Worm (Caenorhabditis elegans) whole organism, L4 larva: ENCODE results near the gene T24E12.13.

Experiments used
- F44E2.7 ChIP-seq: fragments of 200-800 bp; sonication (Bioruptor generic); IDR thresholded peaks from 2 replicates; pipeline ENCODE4 v2.1.2; 2022; ENCODE audit warnings: missing genetic modification characterization, missing compliant biosample characterization
- R02D3.7 ChIP-seq: fragments of 150-350 bp; sonication (generic microtip); optimal IDR thresholded peaks from 3 replicates; lab custom pipeline; 2014; ENCODE audit warnings: missing biosample characterization, missing genetic modification characterization
- Y105C5A.15 ChIP-seq: fragments of 200-800 bp; sonication (Bioruptor generic); IDR thresholded peaks from 2 replicates; pipeline ENCODE4 v1.3.6; 2022; ENCODE audit warnings: missing genetic modification characterization, missing compliant biosample characterization
- Y75B8A.6 ChIP-seq: fragments of 200-800 bp; sonication (Bioruptor generic); IDR thresholded peaks from 2 replicates; pipeline ENCODE4 v1.3.6; 2022; ENCODE audit warnings: missing genetic modification reagents, missing genetic modification characterization, missing compliant biosample characterization
- ZK337.2 ChIP-seq: fragments of 200-800 bp; sonication (Bioruptor generic); IDR thresholded peaks from 2 replicates; pipeline ENCODE4 v1.3.6; 2022; ENCODE audit warnings: missing genetic modification reagents, missing genetic modification characterization, missing compliant biosample characterization
- aha-1 ChIP-seq: fragments of 150-350 bp; peaks from one replicate; lab custom pipeline; 2014; ENCODE audit warnings: missing biosample characterization, missing genetic modification characterization
- ceh-20 ChIP-seq: fragments of 200-800 bp; sonication (Bioruptor generic); IDR thresholded peaks from 2 replicates; pipeline ENCODE4 v1.3.6; 2022; ENCODE audit warnings: missing genetic modification reagents, missing genetic modification characterization, missing compliant biosample characterization
- ceh-28 ChIP-seq: fragments of 150-350 bp; optimal IDR thresholded peaks from 2 replicates; lab custom pipeline; 2014; ENCODE audit warnings: missing biosample characterization, missing genetic modification reagents, missing genetic modification characterization
- ceh-44 ChIP-seq: fragments of 200-800 bp; sonication (Bioruptor generic); IDR thresholded peaks from 2 replicates; pipeline ENCODE4 v1.3.6; 2022; ENCODE audit warnings: missing genetic modification reagents, missing genetic modification characterization, missing compliant biosample characterization
- ces-1 ChIP-seq: fragments of 150-350 bp; sonication (generic microtip); optimal IDR thresholded peaks from 4 replicates; lab custom pipeline; 2014; ENCODE audit warnings: missing biosample characterization, missing genetic modification reagents, missing genetic modification characterization
- dve-1 ChIP-seq: sonication (generic microtip); optimal IDR thresholded peaks from 2 replicates; lab custom pipeline; 2017; ENCODE audit warnings: antibody characterized with exemption, mild to moderate bottlenecking, missing genetic modification characterization, missing compliant biosample characterization; ENCODE audit not compliant: insufficient read depth
- egl-27 ChIP-seq: sonication (generic microtip); optimal IDR thresholded peaks from 3 replicates; lab custom pipeline; 2017; ENCODE audit warnings: missing biosample characterization, missing genetic modification reagents, missing genetic modification characterization
- egl-43 ChIP-seq: fragments of 200-800 bp; sonication (Bioruptor generic); IDR thresholded peaks from 2 replicates; pipeline ENCODE4 v1.3.6; 2022; ENCODE audit warnings: missing genetic modification reagents, missing genetic modification characterization, missing compliant biosample characterization
- gei-8 ChIP-seq: fragments of 200-800 bp; sonication (Bioruptor generic); optimal IDR thresholded peaks from 2 replicates; lab custom pipeline; 2018; ENCODE audit warnings: mild to moderate bottlenecking, missing genetic modification characterization, missing compliant biosample characterization
- hmg-1.1 ChIP-seq: fragments of 200-800 bp; sonication (Bioruptor generic); IDR thresholded peaks from 2 replicates; pipeline ENCODE4 v1.3.6; 2022; ENCODE audit warnings: missing genetic modification reagents, missing genetic modification characterization, missing compliant biosample characterization
- lin-13 ChIP-seq: fragments of 150-350 bp; optimal IDR thresholded peaks from 2 replicates; lab custom pipeline; 2014; ENCODE audit warnings: missing biosample characterization, missing genetic modification reagents, missing genetic modification characterization
- lir-3 ChIP-seq: sonication (generic microtip); optimal IDR thresholded peaks from 2 replicates; lab custom pipeline; 2016; ENCODE audit warnings: mild to moderate bottlenecking, missing genetic modification characterization, missing compliant biosample characterization
- madf-5 ChIP-seq, 2 experiments: fragments of 200-800 bp; sonication (Bioruptor generic); IDR thresholded peaks; 2 replicates each; pipeline ENCODE4 v1.3.6; 2022; ENCODE audit warnings: missing compliant biosample characterization in 2 of 2, missing genetic modification characterization in 2 of 2
- mep-1 ChIP-seq: fragments of 150-350 bp; sonication (generic microtip); optimal IDR thresholded peaks from 3 replicates; lab custom pipeline; 2014; ENCODE audit warnings: missing biosample characterization, missing genetic modification characterization
- mes-2 ChIP-seq: sonication (generic microtip); optimal IDR thresholded peaks from 2 replicates; lab custom pipeline; 2016; ENCODE audit warnings: missing genotype, mild to moderate bottlenecking, missing genetic modification characterization, missing compliant biosample characterization; ENCODE audit not compliant: poor library complexity, severe bottlenecking
- mxl-2 ChIP-seq: fragments of 200-800 bp; sonication (Bioruptor generic); conservative IDR thresholded peaks from 2 replicates; pipeline ENCODE4 v1.3.6; 2022; ENCODE audit warnings: missing genetic modification reagents, missing genetic modification characterization, missing compliant biosample characterization
- mxl-3 ChIP-seq: fragments of 200-800 bp; sonication (Bioruptor generic); optimal IDR thresholded peaks from 2 replicates; lab custom pipeline; 2018; ENCODE audit warnings: mild to moderate bottlenecking, missing genetic modification characterization, missing compliant biosample characterization
- nhr-10 ChIP-seq: fragments of 150-350 bp; optimal IDR thresholded peaks from 2 replicates; lab custom pipeline; 2014; ENCODE audit warnings: missing biosample characterization, missing genetic modification characterization
- nhr-102 ChIP-seq: sonication (generic microtip); optimal IDR thresholded peaks from 2 replicates; lab custom pipeline; 2016; ENCODE audit warnings: mild to moderate bottlenecking, missing genetic modification characterization, moderate library complexity, missing compliant biosample characterization
- nhr-11 ChIP-seq: fragments of 150-350 bp; optimal IDR thresholded peaks from 2 replicates; lab custom pipeline; 2014; ENCODE audit warnings: missing biosample characterization, missing genetic modification characterization
- nhr-111 ChIP-seq: fragments of 200-800 bp; sonication (Bioruptor generic); optimal IDR thresholded peaks from 2 replicates; lab custom pipeline; 2018; ENCODE audit warnings: mild to moderate bottlenecking, missing genetic modification characterization, missing compliant biosample characterization
- nhr-25 ChIP-seq: sonication (generic microtip); optimal IDR thresholded peaks from 2 replicates; lab custom pipeline; 2017; ENCODE audit warnings: missing genetic modification characterization, mild to moderate bottlenecking, missing compliant biosample characterization, antibody characterized with exemption, moderate library complexity, borderline replicate concordance; ENCODE audit not compliant: insufficient read depth
- pha-4 ChIP-seq, 2 experiments: fragments of 150-350 bp in 1 of 2; fragments of 200-800 bp in 1 of 2; sonication (Bioruptor generic) in 1 of 2; IDR thresholded peaks in 1 of 2; optimal IDR thresholded peaks in 1 of 2; 2 replicates each; pipeline versions ENCODE4 v1.3.6 to Lab custom; 2014 to 2022; ENCODE audit warnings: missing genetic modification characterization in 2 of 2, missing genetic modification reagents in 2 of 2, missing biosample characterization in 1 of 2, missing compliant biosample characterization in 1 of 2
- rbr-2 ChIP-seq: sonication (generic microtip); optimal IDR thresholded peaks from 2 replicates; lab custom pipeline; 2016; ENCODE audit warnings: missing genotype, missing genetic modification characterization, missing compliant biosample characterization
- sdz-12 ChIP-seq: fragments of 200-800 bp; sonication (Bioruptor generic); optimal IDR thresholded peaks from 2 replicates; lab custom pipeline; 2018; ENCODE audit warnings: mild to moderate bottlenecking, missing genetic modification characterization, missing compliant biosample characterization
- set-16 ChIP-seq: fragments of 200-800 bp; sonication (Bioruptor generic); IDR thresholded peaks from 2 replicates; pipeline ENCODE4 v1.3.6; 2022; ENCODE audit warnings: missing genetic modification reagents, missing genetic modification characterization, missing compliant biosample characterization
- tra-1 ChIP-seq: fragments of 200-800 bp; sonication (Bioruptor generic); IDR thresholded peaks from 2 replicates; pipeline ENCODE4 v1.3.6; 2022; ENCODE audit warnings: missing genetic modification reagents, missing genetic modification characterization, missing compliant biosample characterization
- unc-62 ChIP-seq, 3 experiments: fragments of 150-350 bp in 1 of 3; sonication (generic microtip); optimal IDR thresholded peaks in 2 of 3; peaks in 1 of 3; 1 replicate in 1 of 3; 2 replicates in 2 of 3; lab custom pipeline; 2014 to 2017; ENCODE audit warnings: missing biosample characterization in 3 of 3, missing genetic modification characterization in 3 of 3, missing genetic modification reagents in 3 of 3, missing genotype in 1 of 3

T24E12.13 gene

DNA sequence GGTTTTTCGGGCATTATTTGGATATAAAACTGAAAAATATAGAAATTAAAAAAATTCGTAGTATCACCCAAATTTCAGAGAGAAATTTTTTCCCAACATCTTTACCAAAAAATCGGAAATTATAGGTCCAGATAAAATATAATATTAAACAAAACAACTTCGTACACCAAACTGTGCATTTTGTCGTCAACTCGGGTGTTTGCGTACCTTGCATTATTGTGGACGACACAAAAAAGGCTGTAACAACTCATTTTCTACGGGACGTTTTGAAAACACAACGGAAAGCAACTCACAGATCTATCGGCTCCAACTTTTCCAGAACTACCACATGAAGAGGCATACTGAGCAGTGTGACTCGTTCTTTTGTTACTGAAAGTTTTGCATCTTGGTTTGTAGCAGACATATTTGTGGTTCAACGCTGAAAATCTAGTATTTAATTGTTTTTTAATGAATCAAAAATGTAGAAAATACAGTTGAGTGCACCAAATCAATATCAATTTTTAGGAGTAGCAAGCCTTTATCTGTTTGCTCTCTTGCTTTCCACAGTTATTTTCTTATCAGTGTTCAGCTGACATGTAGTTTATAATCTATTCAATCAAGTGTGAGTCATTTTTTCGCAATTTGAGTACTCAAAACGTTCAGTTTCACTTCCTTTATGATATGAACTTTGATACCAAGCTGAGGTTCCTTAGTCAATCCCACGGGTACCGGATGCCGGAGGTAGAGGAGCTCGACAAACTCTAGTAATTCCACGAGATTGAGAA is 28.4 kb downstream of the T24E12.13 start (continued):
- no peak for TF ChIP-seq nhr-10 (tag; lab: Kevin White, UChicago)
- TF ChIP-seq ceh-44 (GFP tag; lab: Robert Waterston, UW), result no peak
- TF ChIP-seq tra-1, result no peak
- TF ChIP-seq nhr-11, result no peak
- peak in 1 of 2 experiments; percentile 95 for TF ChIP-seq unc-62 (GFP tag; optimal IDR thresholded peaks at IDR 0.05 in 1 of 2; lab: Kevin White, UChicago)
- TF ChIP-seq unc-62 (tag; optimal IDR thresholded peaks at IDR 0.05; lab: Kevin White, UChicago), result no peak
- no peak for TF ChIP-seq ceh-28 (tag; lab: Kevin White, UChicago)
- TF ChIP-seq dve-1 (tag; lab: Kevin White, UChicago), result peak; percentile 49
- TF ChIP-seq R02D3.7 (tag; lab: Kevin White, UChicago), result no peak
- TF ChIP-seq ceh-20, result no peak
- no peak for TF ChIP-seq madf-5 (GFP tag; IDR thresholded peaks at IDR 0.05; lab: Robert Waterston, UW)
- no peak for TF ChIP-seq nhr-25 (tag; lab: Kevin White, UChicago)
- no peak for TF ChIP-seq nhr-111 (GFP tag; lab: Kevin White, UChicago)
- no peak for TF ChIP-seq gei-8
- no peak for TF ChIP-seq mep-1 (tag; lab: Kevin White, UChicago)

DNA sequence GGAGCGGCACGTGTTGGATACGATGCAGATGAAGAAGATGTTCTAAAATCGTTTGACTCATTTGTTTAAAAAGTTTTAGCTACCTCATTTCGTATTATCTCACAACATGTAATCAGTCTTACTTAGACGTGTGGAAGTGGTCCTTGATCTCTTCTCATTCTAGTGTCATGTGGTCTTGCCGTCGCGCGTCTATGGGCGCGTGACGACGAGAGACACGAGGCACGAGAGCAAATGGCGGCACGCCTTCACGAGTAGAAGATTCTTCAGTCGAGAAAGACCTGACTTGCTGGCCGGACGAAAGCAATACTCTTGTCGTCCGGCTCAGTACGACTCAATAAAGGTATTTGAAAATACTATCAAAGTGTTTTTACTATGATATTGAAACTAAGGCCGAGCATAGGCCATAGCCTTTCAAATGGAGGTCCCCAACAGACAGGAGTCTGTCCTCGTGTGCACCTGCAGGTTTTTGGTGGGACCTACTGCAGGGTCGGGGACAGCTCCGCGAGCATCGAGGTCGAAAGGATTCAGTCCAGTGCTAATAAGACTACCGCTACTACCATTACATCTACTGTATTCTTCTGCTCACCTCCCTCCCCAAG is 29.1 kb downstream of the T24E12.13 start, which contains the start of gene fbxa-24:
fbxa-24 (plus strand) TSS at position 276 of the 599 bp plus-strand sequence.
- 0 out of 2 replicates have a peak, but pooled peaks have one; percentile 26 for TF ChIP-seq egl-43 (GFP tag; lab: Robert Waterston, UW)
- TF ChIP-seq mxl-3, result peak; percentile 7
- TF ChIP-seq aha-1 (tag; lab: Kevin White, UChicago), result peak; percentile 98
- TF ChIP-seq hmg-1.1 (GFP tag; lab: Robert Waterston, UW), result 0 out of 2 replicates have a peak, but pooled peaks have one; percentile 17
- peak; percentile 32; the same call in 1 of the 2 replicates for TF ChIP-seq set-16

DNA sequence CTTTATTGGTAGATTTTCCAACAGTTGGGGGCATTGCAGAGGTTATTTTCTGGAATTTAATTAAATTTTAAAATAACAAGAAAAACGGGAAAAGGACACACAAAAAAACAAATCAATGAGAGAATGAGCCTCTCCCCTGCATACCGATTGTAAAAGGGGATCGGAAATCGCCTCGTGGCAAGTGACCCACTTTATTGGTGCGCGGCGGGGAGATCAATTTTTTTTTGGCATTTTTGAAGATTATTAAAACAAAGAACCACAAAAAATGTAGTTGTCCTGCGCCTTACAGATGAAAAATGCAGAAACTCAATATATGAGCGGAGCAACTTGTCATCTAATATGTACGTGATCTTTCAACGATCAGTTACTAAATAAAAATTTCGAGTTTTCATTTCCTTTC is 34.0 kb downstream of the T24E12.13 start, which contains the start of gene F54D10.7:
F54D10.7 (minus strand) TSS at position 49 of the 400 bp plus-strand sequence.
- no peak for TF ChIP-seq ZK337.2 (GFP tag; lab: Robert Waterston, UW)
- TF ChIP-seq ceh-20, result no peak
- TF ChIP-seq mes-2, result no peak
- TF ChIP-seq sdz-12, result no peak
- TF ChIP-seq lir-3, result no peak
- TF ChIP-seq Y105C5A.15, result no peak

DNA sequence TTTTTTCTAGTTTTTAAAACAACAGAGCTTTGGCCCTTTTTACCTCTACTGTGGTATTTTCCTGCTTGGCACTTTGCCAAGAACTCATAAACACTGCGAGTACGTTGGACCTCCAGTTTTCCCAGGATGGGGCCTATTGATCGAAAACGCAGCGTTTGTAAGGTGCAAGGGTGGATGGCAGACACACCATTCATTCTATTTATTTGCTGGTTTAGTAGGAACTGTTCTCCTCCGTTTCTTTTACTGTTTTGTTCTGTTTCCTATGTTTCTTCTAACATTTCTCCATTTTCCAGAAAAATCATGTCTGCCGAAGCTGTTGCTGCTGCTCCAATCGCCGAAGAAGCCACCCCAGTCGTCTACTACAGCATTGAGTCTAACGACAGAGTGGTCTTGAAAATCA is 36.6 kb downstream of the T24E12.13 start, which contains the start of gene skr-15:
skr-15 (plus strand) TSS at position 301 of the 400 bp plus-strand sequence.
- no peak for TF ChIP-seq nhr-111 (GFP tag; lab: Kevin White, UChicago)
- no peak for TF ChIP-seq ces-1 (GFP tag; lab: Kevin White, UChicago)
- no peak for TF ChIP-seq egl-27 (tag; lab: Kevin White, UChicago)
- TF ChIP-seq pha-4 (GFP tag; IDR thresholded peaks at IDR 0.05; lab: Robert Waterston, UW), result no peak
- TF ChIP-seq pha-4 (tag; optimal IDR thresholded peaks at IDR 0.05; lab: Kevin White, UChicago), result no peak
- no peak for TF ChIP-seq F44E2.7 (GFP tag; lab: Robert Waterston, UW)
- TF ChIP-seq mxl-2 (GFP tag; lab: Robert Waterston, UW), result no peak
- no peak for TF ChIP-seq dve-1 (tag; lab: Kevin White, UChicago)
- no peak for TF ChIP-seq rbr-2 (tag; lab: Kevin White, UChicago)
- TF ChIP-seq Y75B8A.6, result no peak
- TF ChIP-seq nhr-102 (tag; lab: Kevin White, UChicago), result no peak
- TF ChIP-seq ceh-44 (GFP tag; lab: Robert Waterston, UW), result no peak
- no peak for TF ChIP-seq lin-13 (GFP tag; lab: Kevin White, UChicago)
